Worm (Caenorhabditis elegans) whole organism, L3 larva: ENCODE results near the gene nhr-242.

Source experiments
- ZK546.5 ChIP-seq: sonication (generic microtip); optimal IDR thresholded peaks from 2 replicates; lab custom pipeline; 2017; ENCODE audit warnings: missing biosample characterization, missing genetic modification characterization
- ceh-28 ChIP-seq: fragments of 150-350 bp; optimal IDR thresholded peaks from 2 replicates; lab custom pipeline; 2014; ENCODE audit warnings: missing biosample characterization, missing genetic modification reagents, missing genetic modification characterization
- ceh-82 ChIP-seq: fragments of 150-350 bp; optimal IDR thresholded peaks from 2 replicates; lab custom pipeline; 2014; ENCODE audit warnings: missing biosample characterization, missing genetic modification characterization
- ceh-9 ChIP-seq: sonication (generic microtip); optimal IDR thresholded peaks from 2 replicates; lab custom pipeline; 2018; ENCODE audit warnings: missing biosample characterization, missing genetic modification characterization
- daf-12 ChIP-seq: fragments of 150-350 bp; optimal IDR thresholded peaks from 2 replicates; lab custom pipeline; 2014; ENCODE audit warnings: missing biosample characterization, missing genetic modification reagents, missing genetic modification characterization
- egl-27 ChIP-seq: sonication (generic microtip); optimal IDR thresholded peaks from 4 replicates; lab custom pipeline; 2017; ENCODE audit warnings: missing biosample characterization, missing genetic modification reagents, missing genetic modification characterization
- egl-5 ChIP-seq: fragments of 150-350 bp; optimal IDR thresholded peaks from 2 replicates; lab custom pipeline; 2017; ENCODE audit warnings: missing biosample characterization, missing genetic modification reagents, missing genetic modification characterization, inconsistent platforms
- elt-1 ChIP-seq: fragments of 150-350 bp; optimal IDR thresholded peaks from 2 replicates; lab custom pipeline; 2014; ENCODE audit warnings: missing biosample characterization, missing genetic modification characterization
- eor-1 ChIP-seq, 2 experiments: fragments of 150-350 bp; optimal IDR thresholded peaks; 2 replicates each; lab custom pipeline; 2014 to 2018; ENCODE audit warnings: missing biosample characterization in 2 of 2, missing genetic modification characterization in 2 of 2
- hmg-11 ChIP-seq: sonication (generic microtip); optimal IDR thresholded peaks from 2 replicates; lab custom pipeline; 2016; ENCODE audit warnings: missing genetic modification characterization, missing compliant biosample characterization
- jun-1 ChIP-seq: fragments of 150-350 bp; optimal IDR thresholded peaks from 2 replicates; lab custom pipeline; 2014; ENCODE audit warnings: missing biosample characterization, missing genetic modification reagents, missing genetic modification characterization
- lin-39 ChIP-seq: fragments of 150-350 bp; optimal IDR thresholded peaks from 2 replicates; lab custom pipeline; 2018; ENCODE audit warnings: missing biosample characterization, missing genetic modification reagents, missing genetic modification characterization
- lsy-12 ChIP-seq: sonication (generic microtip); optimal IDR thresholded peaks from 2 replicates; lab custom pipeline; 2016; ENCODE audit warnings: mild to moderate bottlenecking, missing genetic modification characterization, missing compliant biosample characterization
- mdl-1 ChIP-seq: fragments of 150-350 bp; optimal IDR thresholded peaks from 2 replicates; lab custom pipeline; 2014; ENCODE audit warnings: missing biosample characterization, missing genetic modification characterization
- mml-1 ChIP-seq: fragments of 150-350 bp; sonication (generic microtip); optimal IDR thresholded peaks from 3 replicates; lab custom pipeline; 2014; ENCODE audit warnings: missing biosample characterization, missing genetic modification characterization
- nfya-1 ChIP-seq: sonication (generic microtip); optimal IDR thresholded peaks from 2 replicates; lab custom pipeline; 2017; ENCODE audit warnings: missing genetic modification characterization, mild to moderate bottlenecking, missing compliant biosample characterization, antibody characterized with exemption, moderate library complexity; ENCODE audit not compliant: insufficient read depth
- nhr-23 ChIP-seq: fragments of 150-350 bp; optimal IDR thresholded peaks from 2 replicates; lab custom pipeline; 2014; ENCODE audit warnings: missing biosample characterization, missing genetic modification reagents, missing genetic modification characterization
- nhr-25 ChIP-seq: sonication (generic microtip); optimal IDR thresholded peaks from 2 replicates; lab custom pipeline; 2017; ENCODE audit warnings: missing biosample characterization, missing genetic modification characterization
- nhr-76 ChIP-seq: fragments of 150-350 bp; sonication (generic microtip); optimal IDR thresholded peaks from 5 replicates; lab custom pipeline; 2014; ENCODE audit warnings: missing biosample characterization, missing genetic modification characterization
- nhr-77 ChIP-seq: fragments of 150-350 bp; optimal IDR thresholded peaks from 2 replicates; lab custom pipeline; 2014; ENCODE audit warnings: missing biosample characterization, missing genetic modification characterization
- pha-4 ChIP-seq: fragments of 150-350 bp; optimal IDR thresholded peaks from 2 replicates; lab custom pipeline; 2014; ENCODE audit warnings: missing biosample characterization, missing genetic modification reagents, missing genetic modification characterization
- pqm-1 ChIP-seq: fragments of 150-350 bp; optimal IDR thresholded peaks from 2 replicates; lab custom pipeline; 2017; ENCODE audit warnings: missing biosample characterization, missing genetic modification characterization, inconsistent platforms
- tbx-2 ChIP-seq: sonication (generic microtip); optimal IDR thresholded peaks from 2 replicates; lab custom pipeline; 2016; ENCODE audit warnings: mild to moderate bottlenecking, missing genetic modification characterization, missing compliant biosample characterization
- unc-39 ChIP-seq: sonication (generic microtip); optimal IDR thresholded peaks from 4 replicates; lab custom pipeline; 2017; ENCODE audit warnings: missing biosample characterization, missing genetic modification characterization
- ztf-11 ChIP-seq: fragments of 150-350 bp; optimal IDR thresholded peaks from 2 replicates; lab custom pipeline; 2014; ENCODE audit warnings: missing biosample characterization, missing genetic modification characterization
- ztf-4 ChIP-seq: fragments of 150-350 bp; optimal IDR thresholded peaks from 2 replicates; lab custom pipeline; 2014; ENCODE audit warnings: missing biosample characterization, missing genetic modification characterization

Gene nhr-242

DNA sequence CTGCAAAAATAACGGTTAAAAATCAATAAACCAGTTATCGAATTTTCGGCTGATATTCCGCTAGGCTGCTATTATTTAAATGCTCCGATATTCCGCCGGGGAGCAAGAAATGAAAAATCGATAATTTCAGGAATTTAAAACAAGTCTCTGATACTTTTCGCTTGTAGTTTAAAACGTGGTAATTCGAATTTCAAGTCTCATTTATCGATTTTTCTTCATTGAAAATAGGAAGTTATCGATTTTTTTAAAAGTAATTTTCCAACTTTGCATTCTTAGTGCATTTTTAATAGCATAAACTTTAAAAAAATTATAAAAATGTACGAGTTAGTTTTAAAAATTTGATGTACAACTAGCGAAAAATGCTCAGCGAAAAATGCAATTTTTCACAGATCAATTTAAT is 29.1 kb downstream of the nhr-242 start:
- TF ChIP-seq ceh-28 (tag; lab: Kevin White, UChicago) (peak; percentile 79), elt-1 (tag; lab: Kevin White, UChicago) (no peak), ceh-9 (tag; lab: Kevin White, UChicago) (no peak)

DNA sequence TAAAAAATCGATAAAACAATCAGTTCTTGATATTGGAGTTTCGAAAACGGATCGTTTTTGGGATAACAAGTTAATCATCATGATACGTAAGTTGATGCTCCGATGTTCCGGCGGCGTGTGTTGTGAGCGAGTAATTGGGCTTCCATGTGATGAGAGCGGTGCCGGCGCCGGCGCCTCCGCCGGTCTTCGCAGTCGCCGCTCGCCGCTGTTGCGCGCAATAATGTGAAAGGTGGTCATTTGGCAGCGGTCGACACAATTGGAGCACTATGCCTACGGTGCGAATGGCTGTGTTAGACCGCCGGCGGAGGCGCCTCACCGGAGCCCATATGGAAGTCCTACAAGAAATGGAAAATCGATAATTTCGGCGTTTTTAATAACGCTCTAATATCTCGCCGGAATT is 29.5 kb downstream of the nhr-242 start:
- TF ChIP-seq lin-39 (tag; lab: Kevin White, UChicago) (no peak), ztf-4 (no peak), hmg-11 (tag; lab: Kevin White, UChicago) (no peak), nhr-25 (tag; lab: Kevin White, UChicago) (no peak), egl-5 (tag; lab: Kevin White, UChicago) (no peak), ztf-11 (tag; lab: Kevin White, UChicago) (no peak), mml-1 (no peak), pha-4 (tag; lab: Kevin White, UChicago) (no peak), elt-1 (tag; lab: Kevin White, UChicago) (no peak), tbx-2 (tag; lab: Kevin White, UChicago) (no peak), pqm-1 (tag; lab: Kevin White, UChicago) (no peak), ZK546.5 (no peak), nhr-23 (tag; lab: Kevin White, UChicago) (no peak)

DNA sequence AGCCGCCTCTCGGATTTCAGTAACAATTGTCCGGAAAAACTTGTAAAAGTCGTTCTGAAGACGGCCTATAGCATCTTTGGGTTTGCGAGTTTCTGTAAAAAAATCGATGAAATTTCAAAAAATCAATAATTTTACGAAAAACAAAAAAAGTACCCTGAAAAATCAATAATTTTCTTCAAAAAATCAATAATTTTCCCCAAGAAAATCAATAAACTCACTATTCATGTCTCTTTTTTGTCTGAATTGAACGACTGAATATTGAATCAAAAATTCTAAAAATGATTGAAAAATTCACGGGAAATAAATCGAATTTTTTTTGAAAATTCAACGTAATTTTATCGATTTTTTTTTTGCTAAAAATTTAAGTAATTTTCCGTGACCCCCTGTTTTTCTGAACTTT is 30.0 kb downstream of the nhr-242 start, which contains the start of gene Y69A2AR.23:
Gene Y69A2AR.23 (minus strand): TSS at position 267 of the 400 bp plus-strand sequence.
- TF ChIP-seq ceh-28 (tag; lab: Kevin White, UChicago) (peak; percentile 82), nfya-1 (tag; lab: Kevin White, UChicago) (no peak)

DNA sequence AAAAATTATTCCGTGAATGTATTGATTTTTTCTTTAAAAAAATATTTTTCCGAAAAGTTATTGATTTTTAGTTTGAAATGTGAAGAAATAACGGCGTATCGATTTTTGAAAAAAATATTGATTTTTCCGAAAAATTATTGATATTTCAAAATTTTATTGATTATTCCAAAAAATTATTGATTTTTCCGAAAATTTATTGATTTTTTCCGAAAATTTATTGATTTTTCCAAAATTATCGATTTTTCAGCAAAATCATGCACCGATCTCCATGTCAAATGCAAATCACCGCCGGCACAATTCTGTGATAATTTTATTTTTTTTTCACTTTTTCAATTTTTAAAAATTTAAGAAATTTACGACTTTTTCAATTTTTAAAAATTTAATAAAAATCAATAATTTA is 31.8 kb downstream of the nhr-242 start:
- no peak for TF ChIP-seq nhr-77 (tag; lab: Kevin White, UChicago)
- TF ChIP-seq ceh-28 (tag; lab: Kevin White, UChicago), result peak; percentile 86
- no peak for TF ChIP-seq mdl-1 (tag; lab: Kevin White, UChicago)

DNA sequence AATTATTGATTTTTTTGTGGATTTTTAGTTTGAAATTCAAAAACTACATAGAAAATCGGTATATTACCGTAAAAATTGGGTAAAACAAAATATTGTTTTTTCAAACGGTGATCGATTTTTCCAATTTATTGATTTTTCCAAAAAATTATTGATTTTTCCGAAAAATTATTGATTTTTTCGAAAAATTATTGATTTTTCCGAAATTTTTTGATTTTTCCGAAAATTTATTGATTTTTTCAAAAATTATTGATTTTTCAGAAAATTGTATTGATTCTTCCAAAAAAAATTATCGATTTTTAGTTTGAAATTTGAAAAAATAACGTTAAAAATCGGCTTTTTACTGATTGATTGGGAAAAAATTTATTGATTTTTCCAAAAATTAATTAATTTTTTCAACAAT is 32.6 kb downstream of the nhr-242 start:
- TF ChIP-seq eor-1 (tag; optimal IDR thresholded peaks at IDR 0.05; lab: Kevin White, UChicago), result no peak
- TF ChIP-seq ceh-28 (tag; lab: Kevin White, UChicago), result peak; percentile 96
- TF ChIP-seq jun-1 (tag; lab: Kevin White, UChicago), result no peak

DNA sequence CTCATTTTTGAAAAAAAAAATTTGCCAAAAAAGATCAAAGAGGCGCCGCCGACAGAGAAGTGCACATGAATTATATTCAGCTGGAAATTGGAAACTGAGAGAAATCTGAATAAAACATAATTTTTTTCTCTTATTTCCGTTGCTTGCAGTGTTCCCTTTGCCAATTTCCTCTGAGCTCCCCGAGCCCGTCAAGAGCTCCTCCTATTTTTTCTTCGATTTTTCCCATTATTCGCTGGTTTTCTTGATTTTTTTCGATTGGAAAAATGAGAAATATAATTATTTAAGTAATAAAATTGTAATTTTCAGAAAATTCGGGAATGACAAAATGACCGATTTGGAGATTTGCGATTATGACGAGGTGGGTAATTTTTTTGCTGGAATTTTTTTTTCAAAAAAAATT is 39.4 kb downstream of the nhr-242 start, which contains the start of gene sprr-3:
Gene sprr-3 (plus strand): TSS at position 301 of the 400 bp plus-strand sequence.
- no peak for TF ChIP-seq lsy-12 (tag; lab: Kevin White, UChicago)
- no peak for TF ChIP-seq nhr-76 (tag; lab: Kevin White, UChicago)
- TF ChIP-seq egl-27, result no peak
- no peak for TF ChIP-seq ZK546.5
- no peak for TF ChIP-seq ztf-11 (tag; lab: Kevin White, UChicago)
- no peak for TF ChIP-seq ceh-82 (tag; lab: Kevin White, UChicago)
- no peak for TF ChIP-seq mdl-1 (tag; lab: Kevin White, UChicago)
- TF ChIP-seq nhr-77 (tag; lab: Kevin White, UChicago), result no peak
- no peak for TF ChIP-seq unc-39 (tag; lab: Kevin White, UChicago)
- TF ChIP-seq, all 47 proteins: peak for 0

DNA sequence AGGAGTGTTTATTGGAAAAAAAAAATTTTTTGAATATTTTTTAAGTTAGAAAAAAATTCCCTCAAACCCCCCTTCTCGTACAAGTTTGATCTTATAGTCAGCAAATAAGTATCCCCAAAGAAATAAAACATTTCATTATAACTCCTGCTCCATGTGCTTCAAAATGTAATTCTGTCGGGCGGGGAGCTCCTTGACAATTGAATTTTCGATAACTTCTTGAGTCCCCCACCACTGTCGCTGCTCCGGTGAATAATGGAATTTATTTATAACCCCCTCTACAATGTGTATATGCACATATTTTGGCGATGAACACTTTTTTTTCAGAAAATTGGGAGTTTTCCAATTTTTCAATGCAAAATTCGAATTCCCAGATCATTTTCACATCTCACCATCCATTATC is 43.6 kb downstream of the nhr-242 start:
- TF ChIP-seq ceh-28 (tag; lab: Kevin White, UChicago) (no peak), jun-1 (tag; lab: Kevin White, UChicago) (no peak)

DNA sequence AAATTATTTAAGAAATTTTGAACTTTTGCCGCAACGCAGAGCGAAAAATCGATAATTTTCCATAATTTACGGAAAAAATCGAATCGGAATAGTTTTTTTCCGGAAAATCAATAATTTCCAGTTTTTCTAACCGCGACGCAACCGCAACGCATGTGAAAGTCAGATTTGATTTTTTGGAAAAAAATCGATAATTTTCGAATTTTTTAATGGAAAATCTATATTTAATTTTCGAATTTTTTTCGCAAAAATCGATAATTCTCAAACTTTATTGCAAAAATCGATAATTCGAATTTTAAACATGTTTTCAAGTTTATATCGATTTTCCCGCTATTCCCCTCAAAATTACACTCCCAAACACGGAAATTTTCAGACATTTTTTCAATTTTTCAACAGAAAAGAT is 51.1 kb downstream of the nhr-242 start:
- TF ChIP-seq ceh-28 (tag; lab: Kevin White, UChicago) (peak; percentile 86), daf-12 (tag; lab: Kevin White, UChicago) (no peak)
